Fruit fly (Drosophila melanogaster) whole organism: Measurements from ENCODE around the gene Pex5.

ENCODE experiments used
- CG8478 ChIP-seq: fragments of >200 bp; optimal IDR thresholded peaks from 2 replicates; lab custom pipeline; 2018; ENCODE audit warnings: inconsistent platforms
- Dll ChIP-seq: fragments of >200 bp; optimal IDR thresholded peaks from 2 replicates; lab custom pipeline; 2017
- EcR ChIP-seq, 2 experiments: fragments of >200 bp; optimal IDR thresholded peaks; 2 replicates each; lab custom pipeline; 2017; ENCODE audit warnings: missing biosample characterization in 2 of 2, missing genetic modification characterization in 2 of 2, missing genetic modification reagents in 2 of 2
- pan ChIP-seq: fragments of >200 bp; optimal IDR thresholded peaks from 2 replicates; lab custom pipeline; 2017
- psq ChIP-seq: fragments of >200 bp; optimal IDR thresholded peaks from 2 replicates; lab custom pipeline; 2017
- usp ChIP-seq: fragments of >200 bp; optimal IDR thresholded peaks from 2 replicates; lab custom pipeline; 2017; ENCODE audit warnings: missing biosample characterization, missing genetic modification characterization, mixed read lengths

DNA sequence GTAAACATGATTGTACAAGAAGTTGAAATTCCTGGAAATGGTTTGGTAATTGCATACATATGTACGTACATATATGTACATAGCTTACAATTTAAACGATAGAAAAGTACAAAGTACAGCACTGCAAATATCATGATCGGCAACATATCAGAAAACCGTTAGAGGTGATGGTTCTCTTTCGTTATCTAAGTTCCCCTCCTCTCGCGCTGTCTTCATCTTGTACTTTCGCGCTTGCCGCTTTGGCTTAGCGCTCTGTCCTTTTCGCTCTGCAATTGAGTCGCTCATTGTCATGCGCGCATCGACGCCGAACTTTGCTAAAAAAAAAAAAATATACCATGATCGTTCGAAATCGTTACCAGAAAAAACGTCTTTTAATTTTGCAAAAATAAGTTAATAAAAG lies 35.1 kb upstream of the Pex5 start:
- no peak for TF ChIP-seq psq
- no peak for TF ChIP-seq EcR (GFP tag; optimal IDR thresholded peaks at IDR 0.05; lab: Kevin White, UChicago)
- TF ChIP-seq pan (lab: Kevin White, UChicago), result no peak
- no peak for TF ChIP-seq CG8478 (lab: Kevin White, UChicago)
- no peak for TF ChIP-seq Dll (lab: Kevin White, UChicago)
- no peak for TF ChIP-seq usp
